Fruit fly (Drosophila melanogaster) Kc167 (cell line): ENCODE measurements around the gene CG32369.

Experiments used
- Myc ChIP-seq: fragments of >200 bp; optimal IDR thresholded peaks from 2 replicates; lab custom pipeline; 2017; ENCODE audit warnings: missing external identifiers
- Sin3A ChIP-seq: fragments of >200 bp; optimal IDR thresholded peaks from 2 replicates; lab custom pipeline; 2018; ENCODE audit warnings: missing external identifiers
- h ChIP-seq: fragments of >200 bp; optimal IDR thresholded peaks from 3 replicates; lab custom pipeline; 2018; ENCODE audit warnings: missing external identifiers
- insv ChIP-seq: fragments of >200 bp; optimal IDR thresholded peaks from 3 replicates; lab custom pipeline; 2018; ENCODE audit warnings: missing external identifiers
- psq ChIP-seq: fragments of >200 bp; optimal IDR thresholded peaks from 2 replicates; lab custom pipeline; 2017; ENCODE audit warnings: missing external identifiers
- ttk ChIP-seq: sonication (Bioruptor generic); optimal IDR thresholded peaks from 2 replicates; lab custom pipeline; 2017; ENCODE audit warnings: missing external identifiers

Gene CG32369

dm6 chr3L:7809289-7810099 lies at the start of gene CG32369:
CG32369 (minus strand) TSS chr3L:7809825.
- TF ChIP-seq h (lab: Kevin White, UChicago) = no peak
- no peak for TF ChIP-seq psq (lab: Kevin White, UChicago)

dm6 chr3L:7858325-7859114 lies 48.9 kb upstream of the CG32369 start:
- TF ChIP-seq Sin3A = no peak
- no peak for TF ChIP-seq Myc
- TF ChIP-seq ttk (lab: Kevin White, UChicago) = no peak
- no peak for TF ChIP-seq psq (lab: Kevin White, UChicago)
- TF ChIP-seq h (lab: Kevin White, UChicago) = no peak
- no peak for TF ChIP-seq insv

- TF ChIP-seq psq (lab: Kevin White, UChicago) (no peak), Myc (no peak), insv (no peak)
Observed at dm6 chr3L:7856626-7856937, 47.0 kb upstream of the CG32369 start.

dm6 chr3L:7855778-7856625 lies 46.4 kb upstream of the CG32369 start:
- TF ChIP-seq insv (no peak), Myc (no peak), psq (lab: Kevin White, UChicago) (no peak), Sin3A (no peak), h (lab: Kevin White, UChicago) (no peak), ttk (lab: Kevin White, UChicago) (no peak)

- TF ChIP-seq psq (lab: Kevin White, UChicago) (no peak), insv (no peak), Myc (no peak), ttk (lab: Kevin White, UChicago) (no peak), h (lab: Kevin White, UChicago) (no peak), Sin3A (no peak)
Observed at dm6 chr3L:7855455-7855774, 45.8 kb upstream of the CG32369 start.

dm6 chr3L:7854752-7855454 lies 45.3 kb upstream of the CG32369 start:
- TF ChIP-seq Sin3A (no peak), insv (no peak), ttk (lab: Kevin White, UChicago) (no peak), h (lab: Kevin White, UChicago) (no peak), psq (lab: Kevin White, UChicago) (no peak), Myc (no peak)

dm6 chr3L:7852252-7852885 lies 42.7 kb upstream of the CG32369 start:
- TF ChIP-seq psq (lab: Kevin White, UChicago) (no peak), h (lab: Kevin White, UChicago) (no peak), insv (no peak), Sin3A (no peak), ttk (lab: Kevin White, UChicago) (no peak), Myc (no peak)

- TF ChIP-seq psq (lab: Kevin White, UChicago) (no peak), h (lab: Kevin White, UChicago) (no peak), insv (no peak), Myc (no peak), ttk (lab: Kevin White, UChicago) (no peak), Sin3A (no peak)
Observed at dm6 chr3L:7850771-7851358, 41.2 kb upstream of the CG32369 start.

dm6 chr3L:7848617-7849016 lies 39.0 kb upstream of the CG32369 start:
- TF ChIP-seq ttk (lab: Kevin White, UChicago) = no peak
- TF ChIP-seq psq (lab: Kevin White, UChicago) = no peak
- TF ChIP-seq Sin3A = no peak

dm6 chr3L:7847656-7848252 lies 38.1 kb upstream of the CG32369 start:
- no peak for TF ChIP-seq insv
- no peak for TF ChIP-seq Myc
- TF ChIP-seq ttk (lab: Kevin White, UChicago) = no peak
- no peak for TF ChIP-seq h (lab: Kevin White, UChicago)
- no peak for TF ChIP-seq Sin3A
- no peak for TF ChIP-seq psq (lab: Kevin White, UChicago)

dm6 chr3L:7844016-7844415 lies 34.4 kb upstream of the CG32369 start:
- TF ChIP-seq insv (no peak), ttk (lab: Kevin White, UChicago) (no peak), Myc (no peak), h (lab: Kevin White, UChicago) (no peak), psq (lab: Kevin White, UChicago) (no peak), Sin3A (no peak)
